Fruit fly (Drosophila melanogaster): ENCODE results near the gene CheB38c.

Gene CheB38c

dm6 chr2L:20831060-20831459, 10.4 kb upstream of the CheB38c start, which contains the start of gene CG31674:
CG31674 (plus strand) TSS chr2L:20831262.
- TF ChIP-seq CG8478 (optimal IDR thresholded peaks at IDR 0.05) (no peak), CTCF (optimal IDR thresholded peaks at IDR 0.05) (no peak)

DNA sequence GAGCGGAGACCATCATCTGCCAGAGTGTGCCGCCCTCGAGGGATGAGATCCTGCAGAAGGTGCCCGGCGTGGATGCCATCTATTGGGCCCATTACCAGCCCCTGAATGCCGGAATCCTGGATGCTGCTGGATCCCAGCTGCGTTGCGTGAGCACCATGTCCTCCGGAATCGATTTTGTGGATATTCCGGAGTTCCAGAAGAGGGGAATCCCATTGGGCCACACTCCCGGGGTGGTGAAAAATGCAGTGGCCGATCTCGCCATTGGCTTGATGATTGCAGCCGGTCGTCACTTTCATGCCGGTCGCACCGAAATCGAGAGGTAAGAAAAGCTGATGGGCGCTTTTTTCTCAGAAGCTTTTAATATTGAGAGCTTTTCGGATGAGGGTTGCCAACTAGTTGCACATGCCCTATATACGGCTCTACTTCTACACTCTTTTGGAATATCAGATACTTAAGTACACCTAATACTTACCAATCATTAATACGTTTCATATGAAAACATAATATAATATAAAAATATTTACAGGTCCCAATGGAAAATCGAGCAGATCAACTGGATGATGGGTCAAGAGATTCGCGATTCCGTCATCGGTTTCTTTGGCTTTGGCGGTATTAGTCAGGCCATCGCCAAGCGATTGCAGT, 9.2 kb upstream of the CheB38c start:
- TF ChIP-seq CG8478 (optimal IDR thresholded peaks at IDR 0.05) = no peak
- no peak for TF ChIP-seq CTCF (optimal IDR thresholded peaks at IDR 0.05)

DNA sequence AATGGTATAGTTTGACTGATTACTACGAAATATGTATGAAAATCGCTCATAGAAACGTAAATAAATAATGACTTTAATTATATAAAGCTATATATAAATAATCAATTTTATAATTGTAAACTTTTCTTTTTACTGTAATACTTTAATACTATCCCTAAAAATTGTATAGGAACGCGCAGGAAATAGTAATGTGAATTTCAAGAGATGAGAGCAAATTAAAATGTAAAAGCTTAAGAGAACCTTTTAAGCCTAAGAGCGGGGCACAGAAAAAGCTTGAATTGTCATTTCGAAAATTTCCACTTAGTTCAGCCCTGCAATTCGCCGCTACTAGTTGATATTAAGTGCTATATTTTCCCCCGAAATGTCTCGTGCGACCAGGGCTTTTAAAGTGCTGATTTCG, 8.6 kb upstream of the CheB38c start, which contains the start of gene CG31673:
Gene CG31673 (plus strand): TSS at position 301 of the 400 bp plus-strand sequence.
- no peak for TF ChIP-seq CG8478 (optimal IDR thresholded peaks at IDR 0.05)

dm6 chr2L:20828701-20829100, 8.0 kb upstream of the CheB38c start:
- TF ChIP-seq CTCF (optimal IDR thresholded peaks at IDR 0.05) = no peak
- TF ChIP-seq CG8478 (optimal IDR thresholded peaks at IDR 0.05) = no peak

- TF ChIP-seq CG8478 (optimal IDR thresholded peaks at IDR 0.05) = no peak
- TF ChIP-seq CTCF (optimal IDR thresholded peaks at IDR 0.05) = no peak
These were observed 6.4 kb upstream of the CheB38c start for dm6 chr2L:20827045-20827444.

DNA sequence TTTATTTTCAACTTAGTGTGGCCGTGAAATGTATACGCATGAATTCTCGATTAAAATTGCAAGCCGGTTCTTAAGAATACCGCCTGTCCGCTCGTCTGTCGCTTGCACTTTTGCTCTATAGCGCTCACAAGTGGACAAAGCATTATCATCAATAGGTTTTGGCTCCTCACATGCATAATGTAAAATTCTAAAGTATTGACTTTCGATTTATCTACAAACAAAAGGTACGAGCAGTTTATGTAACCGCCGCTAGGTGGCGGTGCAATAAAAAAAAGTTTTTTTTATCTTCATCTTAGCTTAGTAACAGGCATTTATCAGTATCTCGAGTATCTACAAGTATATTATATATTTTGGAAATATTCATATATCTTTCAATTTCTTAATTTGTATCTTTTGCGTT, 5.6 kb upstream of the CheB38c start:
- TF ChIP-seq CTCF (optimal IDR thresholded peaks at IDR 0.05) = peak; percentile 77 to 86
- no peak for TF ChIP-seq CG8478 (optimal IDR thresholded peaks at IDR 0.05)

dm6 chr2L:20825265-20825664, 4.6 kb upstream of the CheB38c start:
- TF ChIP-seq CG8478 (optimal IDR thresholded peaks at IDR 0.05) (no peak), CTCF (optimal IDR thresholded peaks at IDR 0.05) (no peak)

- no peak for TF ChIP-seq CTCF (optimal IDR thresholded peaks at IDR 0.05)
- no peak for TF ChIP-seq CG8478 (optimal IDR thresholded peaks at IDR 0.05)
These were observed 3.6 kb upstream of the CheB38c start for dm6 chr2L:20824136-20824789.

- TF ChIP-seq CTCF (optimal IDR thresholded peaks at IDR 0.05) = peak in 1 of 2 experiments; percentile 9
- TF ChIP-seq CG8478 (optimal IDR thresholded peaks at IDR 0.05) = no peak
These were observed 2.8 kb upstream of the CheB38c start for dm6 chr2L:20823196-20824105.

DNA sequence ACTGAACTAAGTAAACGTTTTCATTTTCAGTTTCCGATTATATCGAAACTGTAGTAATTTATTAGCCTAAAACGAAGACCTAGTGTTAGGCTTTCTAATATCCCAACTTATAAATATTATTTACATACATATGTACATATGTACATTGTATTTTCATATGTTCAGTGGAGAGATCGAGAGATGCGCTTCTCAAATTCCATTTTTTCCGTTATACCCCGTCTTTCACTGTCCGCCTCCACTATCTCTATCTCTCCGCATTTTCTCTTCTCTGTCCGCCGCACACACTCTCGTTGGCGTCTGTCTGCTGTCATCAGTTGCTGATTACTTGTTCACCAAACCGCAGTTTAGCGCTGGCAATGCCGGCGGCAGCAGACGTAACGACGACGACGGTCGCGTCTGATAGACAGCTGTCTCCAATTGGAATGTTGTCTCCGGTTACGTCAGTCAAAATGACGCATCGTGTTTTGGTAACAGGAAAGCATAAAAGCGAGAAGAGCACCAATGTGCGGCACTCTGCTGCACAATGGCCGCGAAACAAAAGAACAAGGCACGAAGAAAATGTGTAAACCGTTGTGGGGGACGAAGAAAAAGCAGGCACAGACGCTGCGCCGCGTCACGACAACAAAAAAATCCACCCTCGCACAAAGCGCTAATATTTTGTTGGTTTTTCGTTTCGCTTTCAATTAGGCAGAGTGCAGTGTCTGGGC, 2.0 kb upstream of the CheB38c start, which contains the start of gene CG9331:
Gene CG9331 (plus strand): TSS at position 340 of the 707 bp plus-strand sequence.
- TF ChIP-seq CTCF (optimal IDR thresholded peaks at IDR 0.05) (peak in 1 of 2 experiments; percentile 20), CG8478 (optimal IDR thresholded peaks at IDR 0.05) (no peak)

- peak in 1 of 2 experiments; percentile 0 for TF ChIP-seq CTCF (optimal IDR thresholded peaks at IDR 0.05)
- no peak for TF ChIP-seq CG8478 (optimal IDR thresholded peaks at IDR 0.05)
These were observed 1.3 kb upstream of the CheB38c start for dm6 chr2L:20822025-20822371.

- TF ChIP-seq CTCF (optimal IDR thresholded peaks at IDR 0.05) = no peak
- no peak for TF ChIP-seq CG8478 (optimal IDR thresholded peaks at IDR 0.05)
These were observed 770 bp upstream of the CheB38c start for dm6 chr2L:20821249-20822024.

DNA sequence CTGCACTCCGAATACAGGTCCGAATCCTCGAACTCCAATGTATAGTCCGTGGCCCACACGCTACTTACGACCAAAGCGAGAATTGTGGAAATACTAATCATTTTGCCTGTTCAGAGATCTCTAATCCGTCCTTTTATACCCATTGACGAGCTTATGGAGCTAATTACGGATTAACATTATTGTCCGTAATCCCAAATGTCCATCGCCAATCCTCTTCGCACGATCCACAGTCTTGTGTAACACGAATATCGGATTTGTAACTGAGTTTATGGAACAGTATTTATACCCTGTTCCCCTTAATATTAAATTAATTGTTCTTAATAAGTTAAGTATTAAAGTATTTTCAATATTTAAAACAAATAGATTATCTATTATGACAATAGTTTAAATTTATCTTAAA, 2.2 kb downstream of the CheB38c start, which contains the start of gene CheB38a:
Gene CheB38a (minus strand): TSS at position 101 of the 400 bp plus-strand sequence.
- TF ChIP-seq CTCF (optimal IDR thresholded peaks at IDR 0.05) (no peak), CG8478 (optimal IDR thresholded peaks at IDR 0.05) (no peak)

dm6 chr2L:20817170-20817569, 3.5 kb downstream of the CheB38c start, which contains the start of gene CheB38b:
CheB38b (minus strand) TSS chr2L:20817270.
- TF ChIP-seq CTCF (optimal IDR thresholded peaks at IDR 0.05) = no peak
- no peak for TF ChIP-seq CG8478 (optimal IDR thresholded peaks at IDR 0.05)
